Worm (Caenorhabditis elegans) whole organism, L4 larva: ENCODE results near the gene chil-18.

ENCODE experiments used
- D1046.2 ChIP-seq: fragments of 200-800 bp; sonication (Bioruptor generic); IDR thresholded peaks from 2 replicates; pipeline ENCODE4 v1.3.6; 2022; ENCODE audit warnings: missing genetic modification characterization, missing compliant biosample characterization
- F10B5.3 ChIP-seq: sonication (generic microtip); optimal IDR thresholded peaks from 2 replicates; lab custom pipeline; 2016; ENCODE audit warnings: mild to moderate bottlenecking, missing genetic modification characterization, missing compliant biosample characterization
- F37D6.2 ChIP-seq: sonication (generic microtip); optimal IDR thresholded peaks from 2 replicates; lab custom pipeline; 2016; ENCODE audit warnings: mild to moderate bottlenecking, missing genetic modification characterization, missing compliant biosample characterization
- F44E2.7 ChIP-seq: fragments of 200-800 bp; sonication (Bioruptor generic); IDR thresholded peaks from 2 replicates; pipeline ENCODE4 v2.1.2; 2022; ENCODE audit warnings: missing genetic modification characterization, missing compliant biosample characterization
- F49E8.2 ChIP-seq: sonication (generic microtip); optimal IDR thresholded peaks from 2 replicates; lab custom pipeline; 2016; ENCODE audit warnings: missing compliant biosample characterization, mild to moderate bottlenecking, missing genetic modification characterization, borderline replicate concordance
- R02D3.7 ChIP-seq: fragments of 150-350 bp; sonication (generic microtip); optimal IDR thresholded peaks from 3 replicates; lab custom pipeline; 2014; ENCODE audit warnings: missing biosample characterization, missing genetic modification characterization
- T20F7.1 ChIP-seq: fragments of 200-800 bp; sonication (Bioruptor generic); optimal IDR thresholded peaks from 2 replicates; lab custom pipeline; 2018; ENCODE audit warnings: mild to moderate bottlenecking, missing genetic modification characterization, missing compliant biosample characterization
- Y48G9A.11 ChIP-seq: fragments of 200-800 bp; sonication (Bioruptor generic); IDR thresholded peaks from 2 replicates; pipeline ENCODE4 v1.3.6; 2022; ENCODE audit warnings: missing genetic modification reagents, missing genetic modification characterization, missing compliant biosample characterization
- Y75B8A.6 ChIP-seq: fragments of 200-800 bp; sonication (Bioruptor generic); IDR thresholded peaks from 2 replicates; pipeline ENCODE4 v1.3.6; 2022; ENCODE audit warnings: missing genetic modification reagents, missing genetic modification characterization, missing compliant biosample characterization
- ZK337.2 ChIP-seq: fragments of 200-800 bp; sonication (Bioruptor generic); IDR thresholded peaks from 2 replicates; pipeline ENCODE4 v1.3.6; 2022; ENCODE audit warnings: missing genetic modification reagents, missing genetic modification characterization, missing compliant biosample characterization
- ZK546.5 ChIP-seq, 2 experiments: sonication (generic microtip); optimal IDR thresholded peaks; 2 replicates each; lab custom pipeline; 2017; ENCODE audit warnings: missing biosample characterization in 2 of 2, missing genetic modification characterization in 2 of 2
- aha-1 ChIP-seq: fragments of 150-350 bp; peaks from one replicate; lab custom pipeline; 2014; ENCODE audit warnings: missing biosample characterization, missing genetic modification characterization
- ceh-32 ChIP-seq: sonication (generic microtip); optimal IDR thresholded peaks from 2 replicates; lab custom pipeline; 2016; ENCODE audit warnings: mild to moderate bottlenecking, missing genetic modification characterization, missing compliant biosample characterization; ENCODE audit not compliant: poor library complexity
- ceh-44 ChIP-seq: fragments of 200-800 bp; sonication (Bioruptor generic); IDR thresholded peaks from 2 replicates; pipeline ENCODE4 v1.3.6; 2022; ENCODE audit warnings: missing genetic modification reagents, missing genetic modification characterization, missing compliant biosample characterization
- ces-1 ChIP-seq: fragments of 150-350 bp; sonication (generic microtip); optimal IDR thresholded peaks from 4 replicates; lab custom pipeline; 2014; ENCODE audit warnings: missing biosample characterization, missing genetic modification reagents, missing genetic modification characterization
- cey-2 ChIP-seq: sonication (generic microtip); optimal IDR thresholded peaks from 3 replicates; lab custom pipeline; 2017; ENCODE audit warnings: missing genetic modification characterization, mild to moderate bottlenecking, missing compliant biosample characterization, antibody characterized with exemption, borderline replicate concordance; ENCODE audit not compliant: insufficient read depth
- ctbp-1 ChIP-seq: fragments of 200-800 bp; sonication (Bioruptor generic); IDR thresholded peaks from 2 replicates; pipeline ENCODE4 v1.3.6; 2022; ENCODE audit warnings: missing genetic modification reagents, missing genetic modification characterization, missing compliant biosample characterization
- daf-16 ChIP-seq, 3 experiments: sonication (generic microtip); optimal IDR thresholded peaks; 2 replicates each; lab custom pipeline; 2016 to 2017; ENCODE audit warnings: missing genetic modification characterization in 3 of 3, missing genetic modification reagents in 3 of 3, mild to moderate bottlenecking in 2 of 3, missing compliant biosample characterization in 2 of 3, missing biosample characterization in 1 of 3, moderate library complexity in 1 of 3
- daf-19 ChIP-seq: fragments of 200-800 bp; sonication (Bioruptor generic); conservative IDR thresholded peaks from 2 replicates; pipeline ENCODE4 v1.3.6; 2022; ENCODE audit warnings: missing genetic modification characterization, missing compliant biosample characterization
- daf-8 ChIP-seq: fragments of 200-800 bp; sonication (Bioruptor generic); IDR thresholded peaks from 2 replicates; pipeline ENCODE4 v1.3.6; 2022; ENCODE audit warnings: missing genetic modification characterization, missing compliant biosample characterization
- dmd-6 ChIP-seq: fragments of 200-800 bp; sonication (Bioruptor generic); IDR thresholded peaks from 2 replicates; pipeline ENCODE4 v1.3.6; 2022; ENCODE audit warnings: missing genetic modification reagents, missing genetic modification characterization, missing compliant biosample characterization
- dmd-9 ChIP-seq: fragments of 200-800 bp; sonication (Bioruptor generic); IDR thresholded peaks from 2 replicates; pipeline ENCODE4 v1.3.6; 2022; ENCODE audit warnings: missing genetic modification reagents, missing genetic modification characterization, missing compliant biosample characterization
- dve-1 ChIP-seq: sonication (generic microtip); optimal IDR thresholded peaks from 2 replicates; lab custom pipeline; 2017; ENCODE audit warnings: antibody characterized with exemption, mild to moderate bottlenecking, missing genetic modification characterization, missing compliant biosample characterization; ENCODE audit not compliant: insufficient read depth
- fkh-10 ChIP-seq: fragments of 150-350 bp; optimal IDR thresholded peaks from 2 replicates; lab custom pipeline; 2014; ENCODE audit warnings: missing biosample characterization, missing genetic modification reagents, missing genetic modification characterization
- hif-1 ChIP-seq, 2 experiments: sonication (generic microtip); optimal IDR thresholded peaks; 2 replicates each; lab custom pipeline; 2016 to 2017; ENCODE audit warnings: missing compliant biosample characterization in 2 of 2, missing genetic modification characterization in 2 of 2, missing genetic modification reagents in 2 of 2, missing genotype in 2 of 2, mild to moderate bottlenecking in 1 of 2
- hlh-11 ChIP-seq: fragments of 200-800 bp; sonication (Bioruptor generic); optimal IDR thresholded peaks from 2 replicates; lab custom pipeline; 2018; ENCODE audit warnings: mild to moderate bottlenecking, missing genetic modification characterization, missing compliant biosample characterization
- lin-1 ChIP-seq: fragments of 200-800 bp; sonication (Bioruptor generic); IDR thresholded peaks from 2 replicates; pipeline ENCODE4 v1.3.6; 2022; ENCODE audit warnings: missing genetic modification reagents, missing genetic modification characterization, missing compliant biosample characterization
- lsy-2 ChIP-seq, 2 experiments: fragments of 150-350 bp in 1 of 2; sonication (generic microtip) in 1 of 2; optimal IDR thresholded peaks; 2 replicates each; lab custom pipeline; 2014 to 2017; ENCODE audit warnings: missing biosample characterization in 2 of 2, missing genetic modification characterization in 2 of 2
- madf-9 ChIP-seq: fragments of 200-800 bp; sonication (Bioruptor generic); conservative IDR thresholded peaks from 2 replicates; pipeline ENCODE4 v1.3.6; 2022; ENCODE audit warnings: missing genetic modification reagents, missing genetic modification characterization, missing compliant biosample characterization
- mdl-1 ChIP-seq, 2 experiments: fragments of 150-350 bp in 1 of 2; sonication (generic microtip) in 1 of 2; optimal IDR thresholded peaks; 2 replicates each; lab custom pipeline; 2014 to 2017; ENCODE audit warnings: missing biosample characterization in 2 of 2, missing genetic modification characterization in 2 of 2
- mdt-29 ChIP-seq: fragments of 200-800 bp; sonication (Bioruptor generic); IDR thresholded peaks from 2 replicates; pipeline ENCODE4 v1.3.6; 2022; ENCODE audit warnings: missing genetic modification reagents, missing genetic modification characterization, missing compliant biosample characterization
- mep-1 ChIP-seq: fragments of 150-350 bp; sonication (generic microtip); optimal IDR thresholded peaks from 3 replicates; lab custom pipeline; 2014; ENCODE audit warnings: missing biosample characterization, missing genetic modification characterization
- nhr-102 ChIP-seq: sonication (generic microtip); optimal IDR thresholded peaks from 2 replicates; lab custom pipeline; 2016; ENCODE audit warnings: mild to moderate bottlenecking, missing genetic modification characterization, moderate library complexity, missing compliant biosample characterization
- nhr-25 ChIP-seq: sonication (generic microtip); optimal IDR thresholded peaks from 2 replicates; lab custom pipeline; 2017; ENCODE audit warnings: missing genetic modification characterization, mild to moderate bottlenecking, missing compliant biosample characterization, antibody characterized with exemption, moderate library complexity, borderline replicate concordance; ENCODE audit not compliant: insufficient read depth
- nhr-28 ChIP-seq: fragments of 150-350 bp; optimal IDR thresholded peaks from 2 replicates; lab custom pipeline; 2014; ENCODE audit warnings: missing biosample characterization, missing genetic modification characterization
- nhr-42 ChIP-seq: fragments of 200-800 bp; sonication (Bioruptor generic); IDR thresholded peaks from 2 replicates; pipeline ENCODE4 v1.3.6; 2022; ENCODE audit warnings: missing genetic modification characterization, missing compliant biosample characterization
- nhr-6 ChIP-seq: fragments of 150-350 bp; optimal IDR thresholded peaks from 2 replicates; lab custom pipeline; 2014; ENCODE audit warnings: missing biosample characterization, missing genetic modification characterization
- rbr-2 ChIP-seq: sonication (generic microtip); optimal IDR thresholded peaks from 2 replicates; lab custom pipeline; 2016; ENCODE audit warnings: missing genotype, missing genetic modification characterization, missing compliant biosample characterization
- skn-1 ChIP-seq: fragments of 150-350 bp; optimal IDR thresholded peaks from 2 replicates; lab custom pipeline; 2014; ENCODE audit warnings: missing biosample characterization, missing genetic modification characterization
- snpc-1.2 ChIP-seq: fragments of 200-800 bp; sonication (Bioruptor generic); IDR thresholded peaks from 2 replicates; pipeline ENCODE4 v1.3.6; 2022; ENCODE audit warnings: missing genetic modification reagents, missing genetic modification characterization, missing compliant biosample characterization
- spr-3 ChIP-seq: fragments of 200-800 bp; sonication (Bioruptor generic); optimal IDR thresholded peaks from 2 replicates; lab custom pipeline; 2018; ENCODE audit warnings: mild to moderate bottlenecking, missing genetic modification characterization, missing compliant biosample characterization
- tag-97 ChIP-seq: fragments of 200-800 bp; sonication (Bioruptor generic); IDR thresholded peaks from 2 replicates; pipeline ENCODE4 v1.3.6; 2022; ENCODE audit warnings: missing genetic modification characterization, missing compliant biosample characterization
- unc-39 ChIP-seq: sonication (generic microtip); optimal IDR thresholded peaks from 2 replicates; lab custom pipeline; 2017; ENCODE audit warnings: missing biosample characterization, missing genetic modification characterization
- unc-62 ChIP-seq, 3 experiments: fragments of 150-350 bp in 1 of 3; sonication (generic microtip); optimal IDR thresholded peaks in 2 of 3; peaks in 1 of 3; 1 replicate in 1 of 3; 2 replicates in 2 of 3; lab custom pipeline; 2014 to 2017; ENCODE audit warnings: missing biosample characterization in 3 of 3, missing genetic modification characterization in 3 of 3, missing genetic modification reagents in 3 of 3, missing genotype in 1 of 3
- zag-1 ChIP-seq: fragments of 150-350 bp; optimal IDR thresholded peaks from 2 replicates; lab custom pipeline; 2014; ENCODE audit warnings: missing biosample characterization, missing genetic modification characterization

Gene chil-18

DNA sequence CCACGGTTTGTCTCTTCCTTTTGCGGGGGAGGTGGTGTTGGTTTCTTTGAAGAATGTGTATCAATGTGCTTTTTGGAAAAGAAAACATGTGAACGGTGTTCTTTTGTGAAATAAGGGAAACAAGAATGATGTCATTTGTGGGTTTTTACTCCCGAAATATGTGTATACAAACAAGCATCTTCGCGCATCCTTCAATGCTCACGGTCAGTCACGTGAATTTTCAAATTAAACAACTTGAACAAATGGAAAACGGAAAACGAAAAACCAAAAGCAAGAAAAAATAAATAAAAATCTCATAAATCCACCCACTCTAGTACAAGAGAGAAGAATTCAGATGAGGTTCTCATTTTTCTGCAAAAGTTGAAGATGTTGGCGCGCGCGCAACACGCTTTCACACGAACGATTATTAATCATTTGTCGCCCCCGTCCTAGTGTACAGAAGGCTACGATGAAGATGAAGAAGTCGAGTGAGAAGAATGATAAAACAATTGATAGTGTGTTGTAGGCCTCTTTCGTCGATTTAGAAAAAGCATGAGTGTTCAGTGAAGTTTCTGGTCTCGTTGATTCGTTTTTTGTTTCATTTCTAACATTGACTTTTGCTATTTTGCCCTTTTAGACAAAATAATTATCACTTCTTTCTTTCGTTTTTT lies 37.1 kb downstream of the chil-18 start (continued):
- TF ChIP-seq aha-1 (tag; lab: Kevin White, UChicago) (peak; percentile 90), unc-62 (GFP tag; optimal IDR thresholded peaks at IDR 0.05 in 1 of 2; lab: Kevin White, UChicago) (peak in 1 of 2 experiments; percentile 9), unc-62 (tag; optimal IDR thresholded peaks at IDR 0.05; lab: Kevin White, UChicago) (no peak), dmd-9 (GFP tag; lab: Robert Waterston, UW) (no peak), F44E2.7 (GFP tag; lab: Robert Waterston, UW) (no peak), mdl-1 (tag; optimal IDR thresholded peaks at IDR 0.05; lab: Kevin White, UChicago) (peak in 1 of 2 experiments; percentile 37), nhr-28 (peak; percentile 75), R02D3.7 (tag; lab: Kevin White, UChicago) (no peak), F37D6.2 (tag; lab: Kevin White, UChicago) (no peak), skn-1 (tag; lab: Kevin White, UChicago) (no peak), snpc-1.2 (GFP tag; lab: Robert Waterston, UW) (no peak)

DNA sequence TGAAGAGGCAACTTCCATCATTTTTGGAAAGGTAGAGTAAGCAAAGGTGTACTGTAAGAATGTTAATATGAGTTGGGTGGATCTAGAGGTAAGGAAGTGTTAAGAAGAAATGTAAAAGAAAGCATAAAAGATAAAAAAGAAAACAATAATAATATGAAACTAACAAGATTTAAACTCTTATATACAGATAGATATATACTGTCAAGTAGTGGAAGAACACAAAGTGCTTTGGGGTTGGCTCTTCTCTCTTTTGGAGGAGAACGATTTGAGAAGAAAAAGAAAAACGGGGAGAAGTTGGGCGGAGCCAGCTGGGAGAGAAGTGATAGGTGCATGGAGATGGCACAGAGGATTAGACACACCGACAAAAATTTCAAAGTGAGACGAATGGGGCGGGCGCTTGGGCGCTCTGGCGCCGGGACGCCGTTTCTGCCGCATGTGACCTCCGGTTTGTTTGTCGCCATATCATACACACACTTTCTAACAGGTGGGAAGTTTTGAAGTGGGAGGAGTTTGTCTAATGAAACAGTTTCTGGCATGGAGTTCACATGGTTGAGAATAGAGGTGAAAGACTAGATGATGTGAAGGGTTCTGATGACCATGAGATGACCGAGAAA lies 39.4 kb downstream of the chil-18 start, which contains the start of gene T19H5.4:
T19H5.4 (minus strand) TSS at position 51 of the 614 bp plus-strand sequence.
- no peak for TF ChIP-seq ceh-32 (tag; lab: Kevin White, UChicago)
- TF ChIP-seq mdt-29: peak; percentile 71; the same call in 1 of the 2 replicates
- TF ChIP-seq ZK337.2: no peak
- TF ChIP-seq tag-97 (GFP tag; lab: Robert Waterston, UW): no peak
- no peak for TF ChIP-seq daf-19 (GFP tag; lab: Robert Waterston, UW)
- no peak for TF ChIP-seq spr-3 (GFP tag; lab: Kevin White, UChicago)
- no peak for TF ChIP-seq nhr-42 (GFP tag; lab: Robert Waterston, UW)
- no peak for TF ChIP-seq ceh-44 (GFP tag; lab: Robert Waterston, UW)
- TF ChIP-seq D1046.2 (GFP tag; lab: Robert Waterston, UW): no peak
- peak in 1 of 2 experiments; percentile 64 for TF ChIP-seq hif-1 (tag; optimal IDR thresholded peaks at IDR 0.05; lab: Kevin White, UChicago)
- peak; percentile 64; the same call in 1 of the 2 replicates for TF ChIP-seq lin-1 (GFP tag; lab: Robert Waterston, UW)
- TF ChIP-seq fkh-10 (GFP tag; lab: Kevin White, UChicago): no peak
- no peak for TF ChIP-seq nhr-25 (tag; lab: Kevin White, UChicago)
- TF ChIP-seq dve-1 (tag; lab: Kevin White, UChicago): peak; percentile 79
- no peak for TF ChIP-seq nhr-102
- no peak for TF ChIP-seq ZK546.5 (tag; optimal IDR thresholded peaks at IDR 0.05; lab: Kevin White, UChicago)
- no peak for TF ChIP-seq ces-1 (GFP tag; lab: Kevin White, UChicago)
- TF ChIP-seq mdl-1 (tag; optimal IDR thresholded peaks at IDR 0.05; lab: Kevin White, UChicago): peak in 1 of 2 experiments; percentile 78
- TF ChIP-seq Y48G9A.11: no peak
- TF ChIP-seq cey-2 (tag; lab: Kevin White, UChicago): no peak
- peak; percentile 67 for TF ChIP-seq mep-1 (tag; lab: Kevin White, UChicago)
- peak; percentile 96 for TF ChIP-seq hlh-11
- peak; percentile 38; the same call in 1 of the 2 replicates for TF ChIP-seq madf-9 (GFP tag; lab: Robert Waterston, UW)
- TF ChIP-seq rbr-2 (tag; lab: Kevin White, UChicago): peak; percentile 40
- TF ChIP-seq lsy-2 (tag; optimal IDR thresholded peaks at IDR 0.05; lab: Kevin White, UChicago): peak in 1 of 2 experiments; percentile 3
- no peak for TF ChIP-seq F10B5.3 (tag; lab: Kevin White, UChicago)
- no peak for TF ChIP-seq F49E8.2 (tag; lab: Kevin White, UChicago)
- TF ChIP-seq nhr-6 (tag; lab: Kevin White, UChicago): no peak
- TF ChIP-seq Y75B8A.6 (GFP tag; lab: Robert Waterston, UW): peak; percentile 53; the same call in 1 of the 2 replicates
- no peak for TF ChIP-seq zag-1
- TF ChIP-seq daf-16 (GFP tag; optimal IDR thresholded peaks at IDR 0.05; lab: Kevin White, UChicago): peak in 1 of 2 experiments; percentile 4
- TF ChIP-seq daf-16 (tag; optimal IDR thresholded peaks at IDR 0.05; lab: Kevin White, UChicago): peak; percentile 66
- TF ChIP-seq daf-8 (GFP tag; lab: Robert Waterston, UW): no peak
- peak; percentile 52; the same call in 1 of the 2 replicates for TF ChIP-seq ctbp-1 (GFP tag; lab: Robert Waterston, UW)
- TF ChIP-seq T20F7.1 (GFP tag; lab: Kevin White, UChicago): no peak
- TF ChIP-seq unc-39 (tag; lab: Kevin White, UChicago): no peak
- peak; percentile 96 for TF ChIP-seq dmd-6 (GFP tag; lab: Robert Waterston, UW)
